Worm (Caenorhabditis elegans) whole organism, L3 larva: ENCODE measurements around the gene lips-3.

Source experiments
- R02D3.7 ChIP-seq: fragments of 150-350 bp; optimal IDR thresholded peaks from 2 replicates; lab custom pipeline; 2014; ENCODE audit warnings: missing biosample characterization, missing genetic modification characterization
- aly-2 ChIP-seq: fragments of 150-350 bp; optimal IDR thresholded peaks from 2 replicates; lab custom pipeline; 2014; ENCODE audit warnings: missing biosample characterization, missing genetic modification characterization
- ama-1 ChIP-seq: fragments of 150-350 bp; optimal IDR thresholded peaks from 2 replicates; lab custom pipeline; 2018
- ceh-16 ChIP-seq: sonication (generic microtip); optimal IDR thresholded peaks from 2 replicates; lab custom pipeline; 2017; ENCODE audit warnings: missing biosample characterization, missing genetic modification characterization
- ceh-28 ChIP-seq: fragments of 150-350 bp; optimal IDR thresholded peaks from 2 replicates; lab custom pipeline; 2014; ENCODE audit warnings: missing biosample characterization, missing genetic modification reagents, missing genetic modification characterization
- ceh-82 ChIP-seq: fragments of 150-350 bp; optimal IDR thresholded peaks from 2 replicates; lab custom pipeline; 2014; ENCODE audit warnings: missing biosample characterization, missing genetic modification characterization
- daf-12 ChIP-seq: fragments of 150-350 bp; optimal IDR thresholded peaks from 2 replicates; lab custom pipeline; 2014; ENCODE audit warnings: missing biosample characterization, missing genetic modification reagents, missing genetic modification characterization
- egl-5 ChIP-seq: fragments of 150-350 bp; optimal IDR thresholded peaks from 2 replicates; lab custom pipeline; 2017; ENCODE audit warnings: missing biosample characterization, missing genetic modification reagents, missing genetic modification characterization, inconsistent platforms
- elt-1 ChIP-seq: fragments of 150-350 bp; optimal IDR thresholded peaks from 2 replicates; lab custom pipeline; 2014; ENCODE audit warnings: missing biosample characterization, missing genetic modification characterization
- elt-2 ChIP-seq: sonication (generic microtip); optimal IDR thresholded peaks from 2 replicates; lab custom pipeline; 2016; ENCODE audit warnings: missing genetic modification reagents, mild to moderate bottlenecking, missing genetic modification characterization, missing compliant biosample characterization
- elt-3 ChIP-seq, 3 experiments: fragments of 150-350 bp in 1 of 3; sonication (generic microtip) in 2 of 3; optimal IDR thresholded peaks; 2 replicates in 2 of 3; 4 replicates in 1 of 3; lab custom pipeline; 2014 to 2017; ENCODE audit warnings: missing biosample characterization in 3 of 3, missing genetic modification characterization in 3 of 3
- eor-1 ChIP-seq, 2 experiments: fragments of 150-350 bp; optimal IDR thresholded peaks; 2 replicates each; lab custom pipeline; 2014 to 2018; ENCODE audit warnings: missing biosample characterization in 2 of 2, missing genetic modification characterization in 2 of 2
- fkh-10 ChIP-seq: sonication (generic microtip); optimal IDR thresholded peaks from 2 replicates; lab custom pipeline; 2017; ENCODE audit warnings: missing biosample characterization, missing genetic modification reagents, missing genetic modification characterization
- fkh-2 ChIP-seq: fragments of 150-350 bp; optimal IDR thresholded peaks from 2 replicates; lab custom pipeline; 2014; ENCODE audit warnings: missing biosample characterization, missing genetic modification reagents, missing genetic modification characterization
- fos-1 ChIP-seq: fragments of 150-350 bp; optimal IDR thresholded peaks from 2 replicates; lab custom pipeline; 2014; ENCODE audit warnings: missing biosample characterization, missing genetic modification characterization
- hmg-11 ChIP-seq: sonication (generic microtip); optimal IDR thresholded peaks from 2 replicates; lab custom pipeline; 2016; ENCODE audit warnings: missing genetic modification characterization, missing compliant biosample characterization
- jun-1 ChIP-seq: fragments of 150-350 bp; optimal IDR thresholded peaks from 2 replicates; lab custom pipeline; 2014; ENCODE audit warnings: missing biosample characterization, missing genetic modification reagents, missing genetic modification characterization
- lin-15B ChIP-seq: fragments of 150-350 bp; optimal IDR thresholded peaks from 2 replicates; lab custom pipeline; 2014; ENCODE audit warnings: missing biosample characterization, missing genetic modification characterization
- lin-39 ChIP-seq: fragments of 150-350 bp; optimal IDR thresholded peaks from 2 replicates; lab custom pipeline; 2018; ENCODE audit warnings: missing biosample characterization, missing genetic modification reagents, missing genetic modification characterization
- lsy-12 ChIP-seq: sonication (generic microtip); optimal IDR thresholded peaks from 2 replicates; lab custom pipeline; 2016; ENCODE audit warnings: mild to moderate bottlenecking, missing genetic modification characterization, missing compliant biosample characterization
- mdl-1 ChIP-seq: fragments of 150-350 bp; optimal IDR thresholded peaks from 2 replicates; lab custom pipeline; 2014; ENCODE audit warnings: missing biosample characterization, missing genetic modification characterization
- nfya-1 ChIP-seq: sonication (generic microtip); optimal IDR thresholded peaks from 2 replicates; lab custom pipeline; 2017; ENCODE audit warnings: missing genetic modification characterization, mild to moderate bottlenecking, missing compliant biosample characterization, antibody characterized with exemption, moderate library complexity; ENCODE audit not compliant: insufficient read depth
- nhr-11 ChIP-seq: fragments of 150-350 bp; optimal IDR thresholded peaks from 2 replicates; lab custom pipeline; 2014; ENCODE audit warnings: missing biosample characterization, missing genetic modification characterization
- nhr-12 ChIP-seq: fragments of 150-350 bp; optimal IDR thresholded peaks from 2 replicates; lab custom pipeline; 2014; ENCODE audit warnings: missing biosample characterization, missing genetic modification characterization
- nhr-23 ChIP-seq: fragments of 150-350 bp; optimal IDR thresholded peaks from 2 replicates; lab custom pipeline; 2014; ENCODE audit warnings: missing biosample characterization, missing genetic modification reagents, missing genetic modification characterization
- nhr-43 ChIP-seq: sonication (generic microtip); optimal IDR thresholded peaks from 2 replicates; lab custom pipeline; 2016; ENCODE audit warnings: mild to moderate bottlenecking, missing genetic modification characterization, missing compliant biosample characterization; ENCODE audit not compliant: poor library complexity, severe bottlenecking
- nhr-67 ChIP-seq: fragments of 150-350 bp; optimal IDR thresholded peaks from 2 replicates; lab custom pipeline; 2014; ENCODE audit warnings: missing biosample characterization, missing genetic modification characterization
- pha-4 ChIP-seq: fragments of 150-350 bp; optimal IDR thresholded peaks from 2 replicates; lab custom pipeline; 2014; ENCODE audit warnings: missing biosample characterization, missing genetic modification reagents, missing genetic modification characterization
- pqm-1 ChIP-seq: fragments of 150-350 bp; optimal IDR thresholded peaks from 2 replicates; lab custom pipeline; 2017; ENCODE audit warnings: missing biosample characterization, missing genetic modification characterization, inconsistent platforms
- sea-2 ChIP-seq: fragments of 150-350 bp; sonication (generic microtip); optimal IDR thresholded peaks from 4 replicates; lab custom pipeline; 2014; ENCODE audit warnings: missing biosample characterization, missing genetic modification reagents, missing genetic modification characterization
- skn-1 ChIP-seq: fragments of 150-350 bp; optimal IDR thresholded peaks from 2 replicates; lab custom pipeline; 2014; ENCODE audit warnings: missing biosample characterization, missing genetic modification characterization
- snpc-4 ChIP-seq: fragments of 150-350 bp; optimal IDR thresholded peaks from 2 replicates; lab custom pipeline; 2014; ENCODE audit warnings: missing biosample characterization, missing genetic modification characterization
- tbx-2 ChIP-seq: sonication (generic microtip); optimal IDR thresholded peaks from 2 replicates; lab custom pipeline; 2016; ENCODE audit warnings: mild to moderate bottlenecking, missing genetic modification characterization, missing compliant biosample characterization
- unc-62 ChIP-seq: fragments of 150-350 bp; sonication (generic microtip); optimal IDR thresholded peaks from 4 replicates; lab custom pipeline; 2014; ENCODE audit warnings: missing biosample characterization, missing genetic modification reagents, missing genetic modification characterization
- zag-1 ChIP-seq: fragments of 150-350 bp; optimal IDR thresholded peaks from 2 replicates; lab custom pipeline; 2014; ENCODE audit warnings: missing biosample characterization, missing genetic modification characterization
- ztf-11 ChIP-seq: fragments of 150-350 bp; optimal IDR thresholded peaks from 2 replicates; lab custom pipeline; 2014; ENCODE audit warnings: missing biosample characterization, missing genetic modification characterization

Gene lips-3

DNA sequence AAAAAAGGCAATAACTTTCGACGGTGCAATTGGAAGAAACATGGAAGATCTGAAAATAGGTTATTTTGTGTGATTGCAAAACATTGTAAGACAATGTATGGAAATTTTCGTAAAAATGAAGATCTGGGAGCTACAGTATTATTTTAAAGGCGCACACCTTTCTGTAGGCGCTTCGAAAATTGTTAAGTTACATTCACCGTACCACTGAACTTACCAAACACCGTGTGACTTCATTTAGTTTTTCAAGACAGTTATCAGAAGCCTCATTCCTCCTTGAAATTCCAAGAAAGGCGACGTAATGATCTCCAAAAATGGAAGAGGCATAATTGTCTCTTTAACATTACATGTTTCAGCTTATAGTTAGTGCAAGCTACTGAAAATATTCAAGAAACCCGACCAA is 37.6 kb downstream of the lips-3 start:
- TF ChIP-seq lin-15B (tag; lab: Kevin White, UChicago) = no peak
- no peak for TF ChIP-seq jun-1 (tag; lab: Kevin White, UChicago)
- no peak for TF ChIP-seq egl-5 (tag; lab: Kevin White, UChicago)
- TF ChIP-seq eor-1 (tag; optimal IDR thresholded peaks at IDR 0.05; lab: Kevin White, UChicago) = no peak
- TF ChIP-seq pha-4 (tag; lab: Kevin White, UChicago) = no peak
- no peak for TF ChIP-seq ceh-82 (tag; lab: Kevin White, UChicago)
- peak; percentile 66 for TF ChIP-seq nhr-43 (tag; lab: Kevin White, UChicago)
- TF ChIP-seq nhr-11 (tag; lab: Kevin White, UChicago) = no peak
- TF ChIP-seq elt-2 = no peak
- no peak for TF ChIP-seq sea-2 (GFP tag; lab: Kevin White, UChicago)
- TF ChIP-seq R02D3.7 (tag; lab: Kevin White, UChicago) = no peak
- no peak for TF ChIP-seq elt-3 (tag; optimal IDR thresholded peaks at IDR 0.05; lab: Kevin White, UChicago)
- no peak for TF ChIP-seq zag-1 (tag; lab: Kevin White, UChicago)
- TF ChIP-seq lin-39 (tag; lab: Kevin White, UChicago) = no peak
- TF ChIP-seq nfya-1 (tag; lab: Kevin White, UChicago) = no peak
- TF ChIP-seq fkh-2 (tag; lab: Kevin White, UChicago) = no peak
- TF ChIP-seq fos-1 = no peak
- TF ChIP-seq mdl-1 (tag; lab: Kevin White, UChicago) = no peak
- no peak for TF ChIP-seq aly-2
- TF ChIP-seq snpc-4 (tag; lab: Kevin White, UChicago) = no peak
- no peak for TF ChIP-seq pqm-1 (tag; lab: Kevin White, UChicago)
- TF ChIP-seq daf-12 (tag; lab: Kevin White, UChicago) = no peak
- peak; percentile 27 for TF ChIP-seq lsy-12 (tag; lab: Kevin White, UChicago)
- TF ChIP-seq ztf-11 = no peak
- TF ChIP-seq nhr-12 = no peak
- TF ChIP-seq ama-1 (lab: Kevin White, UChicago) = peak; percentile 19
- TF ChIP-seq unc-62 (GFP tag; lab: Kevin White, UChicago) = no peak
- TF ChIP-seq, all 47 proteins: peak for 3

DNA sequence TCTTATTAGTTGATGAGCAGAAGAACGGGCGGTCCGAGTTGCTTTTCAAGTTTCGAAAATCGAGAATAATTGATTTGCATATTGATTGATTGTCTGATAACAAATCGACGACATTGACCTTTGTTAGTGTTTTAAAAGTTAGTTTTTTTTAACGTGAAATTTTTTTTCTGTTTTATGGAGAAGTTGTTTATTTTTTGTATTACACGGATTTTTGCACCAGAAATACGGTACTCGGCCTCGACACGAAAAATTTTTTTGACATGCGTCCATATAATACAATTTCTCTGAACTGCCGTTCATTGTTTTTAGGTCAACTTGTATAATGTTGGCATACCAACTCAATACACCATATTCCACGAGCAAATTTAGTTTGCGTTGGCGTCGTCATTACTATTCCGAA is 39.1 kb downstream of the lips-3 start, which contains the start of gene T23F11.2:
Gene T23F11.2 (minus strand): TSS at position 101 of the 400 bp plus-strand sequence.
- TF ChIP-seq mdl-1 (tag; lab: Kevin White, UChicago) = no peak
- TF ChIP-seq pha-4 (tag; lab: Kevin White, UChicago) = no peak
- TF ChIP-seq, all 47 proteins: peak for 0

DNA sequence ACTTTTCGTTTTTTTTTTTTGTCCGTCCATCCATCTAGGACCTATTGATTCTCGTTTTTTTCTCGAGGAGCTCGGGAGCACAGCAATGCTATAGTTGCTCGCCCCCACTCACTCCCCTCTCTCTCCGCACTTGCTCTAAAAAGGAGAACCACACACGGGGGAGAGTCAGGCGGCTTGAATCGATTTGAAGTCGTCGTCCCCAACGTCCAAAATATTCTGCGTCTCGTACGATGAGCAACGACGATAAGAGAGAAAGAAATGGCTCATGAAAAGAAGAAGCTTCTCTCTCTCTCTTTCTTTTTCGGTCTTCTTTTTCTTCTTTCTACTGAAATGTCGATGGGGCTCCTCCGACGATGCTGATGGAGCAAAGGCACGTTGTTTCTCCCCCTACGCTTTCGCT is 40.1 kb downstream of the lips-3 start:
- TF ChIP-seq snpc-4 (tag; lab: Kevin White, UChicago) (peak; percentile 49), tbx-2 (peak; percentile 8), mdl-1 (tag; lab: Kevin White, UChicago) (peak; percentile 48), lsy-12 (tag; lab: Kevin White, UChicago) (no peak), R02D3.7 (tag; lab: Kevin White, UChicago) (no peak), elt-3 (tag; optimal IDR thresholded peaks at IDR 0.05; lab: Kevin White, UChicago) (no peak), eor-1 (tag; optimal IDR thresholded peaks at IDR 0.05; lab: Kevin White, UChicago) (no peak), ceh-28 (peak; percentile 42), elt-1 (peak; percentile 9), hmg-11 (tag; lab: Kevin White, UChicago) (peak; percentile 76), skn-1 (tag; lab: Kevin White, UChicago) (no peak), nfya-1 (tag; lab: Kevin White, UChicago) (peak; percentile 81), sea-2 (GFP tag; lab: Kevin White, UChicago) (no peak), egl-5 (tag; lab: Kevin White, UChicago) (no peak), nhr-23 (no peak), lin-15B (tag; lab: Kevin White, UChicago) (peak; percentile 31), fkh-10 (GFP tag; lab: Kevin White, UChicago) (peak; percentile 67), lin-39 (tag; lab: Kevin White, UChicago) (peak; percentile 85)

DNA sequence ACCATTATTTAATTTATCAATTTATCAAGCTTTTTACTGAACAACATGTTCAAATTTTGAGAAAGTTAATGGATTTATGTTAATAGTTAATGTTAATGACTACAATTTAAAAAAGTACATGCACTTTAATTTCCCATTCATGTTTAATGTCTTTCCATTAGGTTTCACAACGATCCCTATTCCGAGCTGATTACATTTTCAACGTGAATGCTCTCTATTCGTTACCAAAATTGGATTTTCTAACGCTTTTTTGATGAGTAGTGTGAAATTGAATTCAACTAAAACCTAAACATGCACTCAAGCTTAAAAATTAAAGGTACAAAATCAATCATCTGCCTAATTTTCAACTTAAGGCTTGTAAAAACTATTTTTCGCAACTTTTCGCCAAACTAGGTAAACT is 41.1 kb downstream of the lips-3 start:
- TF ChIP-seq mdl-1 (tag; lab: Kevin White, UChicago) = no peak
- no peak for TF ChIP-seq ceh-16 (tag; lab: Kevin White, UChicago)
- no peak for TF ChIP-seq nhr-67
- TF ChIP-seq, all 47 proteins: peak for 0
